Worm (Caenorhabditis elegans) whole organism, L4 larva: ENCODE measurements around the gene atg-13.
A peak's percentile ranks its signal among the peaks of the same experiment; 100 is the strongest.

Experiments
- D1046.2 ChIP-seq: fragments of 200-800 bp; sonication (Bioruptor generic); IDR thresholded peaks from 2 replicates; pipeline ENCODE4 v1.3.6; 2022; ENCODE audit warnings: missing genetic modification characterization, missing compliant biosample characterization
- F10B5.3 ChIP-seq: sonication (generic microtip); optimal IDR thresholded peaks from 2 replicates; lab custom pipeline; 2016; ENCODE audit warnings: mild to moderate bottlenecking, missing genetic modification characterization, missing compliant biosample characterization
- F26F4.8 ChIP-seq: fragments of 200-800 bp; sonication (Bioruptor generic); conservative IDR thresholded peaks from 2 replicates; pipeline ENCODE4 v1.3.6; 2022; ENCODE audit warnings: missing genetic modification characterization, missing compliant biosample characterization
- F37D6.2 ChIP-seq: sonication (generic microtip); optimal IDR thresholded peaks from 2 replicates; lab custom pipeline; 2016; ENCODE audit warnings: mild to moderate bottlenecking, missing genetic modification characterization, missing compliant biosample characterization
- F44E2.7 ChIP-seq: fragments of 200-800 bp; sonication (Bioruptor generic); IDR thresholded peaks from 2 replicates; pipeline ENCODE4 v2.1.2; 2022; ENCODE audit warnings: missing genetic modification characterization, missing compliant biosample characterization
- T26A8.4 ChIP-seq: fragments of 200-800 bp; sonication (Bioruptor generic); IDR thresholded peaks from 2 replicates; pipeline ENCODE4 v1.3.6; 2022; ENCODE audit warnings: missing genetic modification characterization, missing compliant biosample characterization
- ZK337.2 ChIP-seq: fragments of 200-800 bp; sonication (Bioruptor generic); IDR thresholded peaks from 2 replicates; pipeline ENCODE4 v1.3.6; 2022; ENCODE audit warnings: missing genetic modification reagents, missing genetic modification characterization, missing compliant biosample characterization
- aha-1 ChIP-seq: fragments of 150-350 bp; peaks from one replicate; lab custom pipeline; 2014; ENCODE audit warnings: missing biosample characterization, missing genetic modification characterization
- aly-2 ChIP-seq: sonication (generic microtip); optimal IDR thresholded peaks from 2 replicates; lab custom pipeline; 2018; ENCODE audit warnings: missing biosample characterization, missing genetic modification characterization
- ama-1 ChIP-seq: fragments of 150-350 bp; optimal IDR thresholded peaks from 2 replicates; lab custom pipeline; 2014; ENCODE audit warnings: inconsistent platforms, mixed read lengths
- ceh-20 ChIP-seq: fragments of 200-800 bp; sonication (Bioruptor generic); IDR thresholded peaks from 2 replicates; pipeline ENCODE4 v1.3.6; 2022; ENCODE audit warnings: missing genetic modification reagents, missing genetic modification characterization, missing compliant biosample characterization
- ceh-28 ChIP-seq: fragments of 150-350 bp; optimal IDR thresholded peaks from 2 replicates; lab custom pipeline; 2014; ENCODE audit warnings: missing biosample characterization, missing genetic modification reagents, missing genetic modification characterization
- ceh-32 ChIP-seq: sonication (generic microtip); optimal IDR thresholded peaks from 2 replicates; lab custom pipeline; 2016; ENCODE audit warnings: mild to moderate bottlenecking, missing genetic modification characterization, missing compliant biosample characterization; ENCODE audit not compliant: poor library complexity
- ceh-44 ChIP-seq: fragments of 200-800 bp; sonication (Bioruptor generic); IDR thresholded peaks from 2 replicates; pipeline ENCODE4 v1.3.6; 2022; ENCODE audit warnings: missing genetic modification reagents, missing genetic modification characterization, missing compliant biosample characterization
- ceh-82 ChIP-seq: sonication (generic microtip); optimal IDR thresholded peaks from 2 replicates; lab custom pipeline; 2017; ENCODE audit warnings: missing biosample characterization, missing genetic modification characterization
- ces-1 ChIP-seq: fragments of 150-350 bp; sonication (generic microtip); optimal IDR thresholded peaks from 4 replicates; lab custom pipeline; 2014; ENCODE audit warnings: missing biosample characterization, missing genetic modification reagents, missing genetic modification characterization
- daf-19 ChIP-seq: fragments of 200-800 bp; sonication (Bioruptor generic); conservative IDR thresholded peaks from 2 replicates; pipeline ENCODE4 v1.3.6; 2022; ENCODE audit warnings: missing genetic modification characterization, missing compliant biosample characterization
- daf-8 ChIP-seq: fragments of 200-800 bp; sonication (Bioruptor generic); IDR thresholded peaks from 2 replicates; pipeline ENCODE4 v1.3.6; 2022; ENCODE audit warnings: missing genetic modification characterization, missing compliant biosample characterization
- dmd-6 ChIP-seq: fragments of 200-800 bp; sonication (Bioruptor generic); IDR thresholded peaks from 2 replicates; pipeline ENCODE4 v1.3.6; 2022; ENCODE audit warnings: missing genetic modification reagents, missing genetic modification characterization, missing compliant biosample characterization
- dmd-9 ChIP-seq: fragments of 200-800 bp; sonication (Bioruptor generic); IDR thresholded peaks from 2 replicates; pipeline ENCODE4 v1.3.6; 2022; ENCODE audit warnings: missing genetic modification reagents, missing genetic modification characterization, missing compliant biosample characterization
- dpl-1 ChIP-seq: fragments of 150-350 bp; optimal IDR thresholded peaks from 2 replicates; lab custom pipeline; 2014; ENCODE audit warnings: missing biosample characterization, missing genetic modification reagents, missing genetic modification characterization
- dve-1 ChIP-seq: sonication (generic microtip); optimal IDR thresholded peaks from 2 replicates; lab custom pipeline; 2017; ENCODE audit warnings: antibody characterized with exemption, mild to moderate bottlenecking, missing genetic modification characterization, missing compliant biosample characterization; ENCODE audit not compliant: insufficient read depth
- hif-1 ChIP-seq, 2 experiments: sonication (generic microtip); optimal IDR thresholded peaks; 2 replicates each; lab custom pipeline; 2016 to 2017; ENCODE audit warnings: missing compliant biosample characterization in 2 of 2, missing genetic modification characterization in 2 of 2, missing genetic modification reagents in 2 of 2, missing genotype in 2 of 2, mild to moderate bottlenecking in 1 of 2
- hlh-30 ChIP-seq: sonication (generic microtip); optimal IDR thresholded peaks from 2 replicates; lab custom pipeline; 2017; ENCODE audit warnings: antibody characterized with exemption, mild to moderate bottlenecking, missing genetic modification characterization, missing compliant biosample characterization; ENCODE audit not compliant: insufficient read depth
- hmg-1.1 ChIP-seq: fragments of 200-800 bp; sonication (Bioruptor generic); IDR thresholded peaks from 2 replicates; pipeline ENCODE4 v1.3.6; 2022; ENCODE audit warnings: missing genetic modification reagents, missing genetic modification characterization, missing compliant biosample characterization
- lin-1 ChIP-seq: fragments of 200-800 bp; sonication (Bioruptor generic); IDR thresholded peaks from 2 replicates; pipeline ENCODE4 v1.3.6; 2022; ENCODE audit warnings: missing genetic modification reagents, missing genetic modification characterization, missing compliant biosample characterization
- lin-13 ChIP-seq: fragments of 150-350 bp; optimal IDR thresholded peaks from 2 replicates; lab custom pipeline; 2014; ENCODE audit warnings: missing biosample characterization, missing genetic modification reagents, missing genetic modification characterization
- lin-15B ChIP-seq: fragments of 150-350 bp; sonication (generic microtip); optimal IDR thresholded peaks from 3 replicates; lab custom pipeline; 2014; ENCODE audit warnings: missing biosample characterization, missing genetic modification characterization
- lin-39 ChIP-seq: fragments of 150-350 bp; optimal IDR thresholded peaks from 2 replicates; lab custom pipeline; 2014; ENCODE audit warnings: missing biosample characterization, missing genetic modification reagents, missing genetic modification characterization
- lsy-2 ChIP-seq, 2 experiments: fragments of 150-350 bp in 1 of 2; sonication (generic microtip) in 1 of 2; optimal IDR thresholded peaks; 2 replicates each; lab custom pipeline; 2014 to 2017; ENCODE audit warnings: missing biosample characterization in 2 of 2, missing genetic modification characterization in 2 of 2
- madf-9 ChIP-seq: fragments of 200-800 bp; sonication (Bioruptor generic); conservative IDR thresholded peaks from 2 replicates; pipeline ENCODE4 v1.3.6; 2022; ENCODE audit warnings: missing genetic modification reagents, missing genetic modification characterization, missing compliant biosample characterization
- mdt-29 ChIP-seq: fragments of 200-800 bp; sonication (Bioruptor generic); IDR thresholded peaks from 2 replicates; pipeline ENCODE4 v1.3.6; 2022; ENCODE audit warnings: missing genetic modification reagents, missing genetic modification characterization, missing compliant biosample characterization
- mep-1 ChIP-seq: fragments of 150-350 bp; sonication (generic microtip); optimal IDR thresholded peaks from 3 replicates; lab custom pipeline; 2014; ENCODE audit warnings: missing biosample characterization, missing genetic modification characterization
- nhr-11 ChIP-seq: fragments of 150-350 bp; optimal IDR thresholded peaks from 2 replicates; lab custom pipeline; 2014; ENCODE audit warnings: missing biosample characterization, missing genetic modification characterization
- nhr-111 ChIP-seq: fragments of 200-800 bp; sonication (Bioruptor generic); optimal IDR thresholded peaks from 2 replicates; lab custom pipeline; 2018; ENCODE audit warnings: mild to moderate bottlenecking, missing genetic modification characterization, missing compliant biosample characterization
- nhr-25 ChIP-seq: sonication (generic microtip); optimal IDR thresholded peaks from 2 replicates; lab custom pipeline; 2017; ENCODE audit warnings: missing genetic modification characterization, mild to moderate bottlenecking, missing compliant biosample characterization, antibody characterized with exemption, moderate library complexity, borderline replicate concordance; ENCODE audit not compliant: insufficient read depth
- nhr-28 ChIP-seq: fragments of 150-350 bp; optimal IDR thresholded peaks from 2 replicates; lab custom pipeline; 2014; ENCODE audit warnings: missing biosample characterization, missing genetic modification characterization
- nhr-41 ChIP-seq: fragments of 200-800 bp; sonication (Bioruptor generic); IDR thresholded peaks from 2 replicates; pipeline ENCODE4 v1.3.6; 2022; ENCODE audit warnings: missing genetic modification reagents, missing genetic modification characterization, missing compliant biosample characterization
- nhr-6 ChIP-seq: fragments of 150-350 bp; optimal IDR thresholded peaks from 2 replicates; lab custom pipeline; 2014; ENCODE audit warnings: missing biosample characterization, missing genetic modification characterization
- pha-4 ChIP-seq, 2 experiments: fragments of 150-350 bp in 1 of 2; fragments of 200-800 bp in 1 of 2; sonication (Bioruptor generic) in 1 of 2; IDR thresholded peaks in 1 of 2; optimal IDR thresholded peaks in 1 of 2; 2 replicates each; pipeline versions ENCODE4 v1.3.6 to Lab custom; 2014 to 2022; ENCODE audit warnings: missing genetic modification characterization in 2 of 2, missing genetic modification reagents in 2 of 2, missing biosample characterization in 1 of 2, missing compliant biosample characterization in 1 of 2
- php-3 ChIP-seq: fragments of 200-800 bp; sonication (Bioruptor generic); IDR thresholded peaks from 2 replicates; pipeline ENCODE4 v1.3.6; 2022; ENCODE audit warnings: missing genetic modification reagents, missing genetic modification characterization, missing compliant biosample characterization
- pqm-1 ChIP-seq: sonication (generic microtip); optimal IDR thresholded peaks from 2 replicates; lab custom pipeline; 2017; ENCODE audit warnings: missing biosample characterization, missing genetic modification characterization
- snpc-1.2 ChIP-seq: fragments of 200-800 bp; sonication (Bioruptor generic); IDR thresholded peaks from 2 replicates; pipeline ENCODE4 v1.3.6; 2022; ENCODE audit warnings: missing genetic modification reagents, missing genetic modification characterization, missing compliant biosample characterization
- spr-3 ChIP-seq: fragments of 200-800 bp; sonication (Bioruptor generic); optimal IDR thresholded peaks from 2 replicates; lab custom pipeline; 2018; ENCODE audit warnings: mild to moderate bottlenecking, missing genetic modification characterization, missing compliant biosample characterization
- tag-97 ChIP-seq: fragments of 200-800 bp; sonication (Bioruptor generic); IDR thresholded peaks from 2 replicates; pipeline ENCODE4 v1.3.6; 2022; ENCODE audit warnings: missing genetic modification characterization, missing compliant biosample characterization
- unc-130 ChIP-seq: sonication (generic microtip); optimal IDR thresholded peaks from 2 replicates; lab custom pipeline; 2016; ENCODE audit warnings: missing genetic modification reagents, missing genetic modification characterization, missing compliant biosample characterization
- unc-39 ChIP-seq: sonication (generic microtip); optimal IDR thresholded peaks from 2 replicates; lab custom pipeline; 2017; ENCODE audit warnings: missing biosample characterization, missing genetic modification characterization
- zfp-3 ChIP-seq: fragments of 200-800 bp; sonication (Bioruptor generic); conservative IDR thresholded peaks from 2 replicates; pipeline ENCODE4 v1.3.6; 2022; ENCODE audit warnings: missing genetic modification reagents, missing genetic modification characterization, missing compliant biosample characterization
- zip-2 ChIP-seq: fragments of 150-350 bp; optimal IDR thresholded peaks from 2 replicates; lab custom pipeline; 2014; ENCODE audit warnings: missing biosample characterization, missing genetic modification characterization
- ztf-11 ChIP-seq: fragments of 150-350 bp; optimal IDR thresholded peaks from 2 replicates; lab custom pipeline; 2014; ENCODE audit warnings: missing biosample characterization, missing genetic modification characterization
- ztf-7 ChIP-seq: fragments of 150-350 bp; optimal IDR thresholded peaks from 2 replicates; lab custom pipeline; 2014; ENCODE audit warnings: missing biosample characterization, missing genetic modification characterization

The atg-13 gene

ce11 chrIII:8144574-8145065 lies 13.4 kb downstream of the atg-13 start, which contains the start of the genes C14B9.8 and mrpl-18:
Gene C14B9.8 (minus strand): TSS chrIII:8144629.
Gene mrpl-18 (plus strand): TSS chrIII:8145015.
- no peak for TF ChIP-seq ama-1 (lab: Kevin White, UChicago)
- no peak for TF ChIP-seq daf-8 (GFP tag; lab: Robert Waterston, UW)
- no peak for TF ChIP-seq lin-15B (tag; lab: Kevin White, UChicago)
- TF ChIP-seq ceh-28 (tag; lab: Kevin White, UChicago): no peak
- peak; percentile 80 for TF ChIP-seq ZK337.2 (GFP tag; lab: Robert Waterston, UW)
- TF ChIP-seq mep-1 (tag; lab: Kevin White, UChicago): peak; percentile 43
- no peak for TF ChIP-seq pqm-1
- no peak for TF ChIP-seq php-3 (GFP tag; lab: Robert Waterston, UW)
- no peak for TF ChIP-seq aha-1
- no peak for TF ChIP-seq nhr-28 (tag; lab: Kevin White, UChicago)
- TF ChIP-seq zfp-3 (GFP tag; lab: Robert Waterston, UW): 0 out of 2 replicates have a peak, but pooled peaks have one; percentile 54
- TF ChIP-seq madf-9 (GFP tag; lab: Robert Waterston, UW): 0 out of 2 replicates have a peak, but pooled peaks have one; percentile 41
- no peak for TF ChIP-seq lin-1 (GFP tag; lab: Robert Waterston, UW)
- no peak for TF ChIP-seq daf-19 (GFP tag; lab: Robert Waterston, UW)
- no peak for TF ChIP-seq F44E2.7 (GFP tag; lab: Robert Waterston, UW)
- no peak for TF ChIP-seq ceh-44
- TF ChIP-seq F26F4.8 (GFP tag; lab: Robert Waterston, UW): no peak
- no peak for TF ChIP-seq nhr-41 (GFP tag; lab: Robert Waterston, UW)
- TF ChIP-seq ceh-20: no peak
- TF ChIP-seq lin-13 (GFP tag; lab: Kevin White, UChicago): no peak
- no peak for TF ChIP-seq ztf-11 (tag; lab: Kevin White, UChicago)
- no peak for TF ChIP-seq ztf-7 (tag; lab: Kevin White, UChicago)
- TF ChIP-seq pha-4 (GFP tag; IDR thresholded peaks at IDR 0.05; lab: Robert Waterston, UW): no peak
- TF ChIP-seq pha-4 (tag; optimal IDR thresholded peaks at IDR 0.05; lab: Kevin White, UChicago): no peak
- no peak for TF ChIP-seq ceh-32 (tag; lab: Kevin White, UChicago)
- peak; percentile 76 for TF ChIP-seq hlh-30 (tag; lab: Kevin White, UChicago)
- TF ChIP-seq F10B5.3 (tag; lab: Kevin White, UChicago): no peak
- TF ChIP-seq D1046.2 (GFP tag; lab: Robert Waterston, UW): no peak
- TF ChIP-seq nhr-111 (GFP tag; lab: Kevin White, UChicago): no peak
- TF ChIP-seq nhr-25 (tag; lab: Kevin White, UChicago): no peak
- peak in 1 of 2 experiments; percentile 88 for TF ChIP-seq hif-1 (tag; optimal IDR thresholded peaks at IDR 0.05; lab: Kevin White, UChicago)
- TF ChIP-seq ceh-82: no peak
- 0 out of 2 replicates have a peak, but pooled peaks have one; percentile 30 for TF ChIP-seq T26A8.4
- TF ChIP-seq hmg-1.1 (GFP tag; lab: Robert Waterston, UW): peak; percentile 40; the same call in 1 of the 2 replicates
- peak; percentile 55 for TF ChIP-seq nhr-6 (tag; lab: Kevin White, UChicago)
- peak; percentile 53 for TF ChIP-seq dve-1
- TF ChIP-seq spr-3 (GFP tag; lab: Kevin White, UChicago): no peak
- TF ChIP-seq aly-2: no peak
- TF ChIP-seq F37D6.2: peak; percentile 4
- no peak for TF ChIP-seq mdt-29 (GFP tag; lab: Robert Waterston, UW)
- TF ChIP-seq ces-1: no peak
- peak; percentile 40 for TF ChIP-seq dmd-6 (GFP tag; lab: Robert Waterston, UW)
- TF ChIP-seq lsy-2 (tag; optimal IDR thresholded peaks at IDR 0.05; lab: Kevin White, UChicago): peak in 1 of 2 experiments; percentile 86
- no peak for TF ChIP-seq nhr-11 (tag; lab: Kevin White, UChicago)
- no peak for TF ChIP-seq snpc-1.2 (GFP tag; lab: Robert Waterston, UW)
- TF ChIP-seq tag-97 (GFP tag; lab: Robert Waterston, UW): no peak
- TF ChIP-seq dmd-9 (GFP tag; lab: Robert Waterston, UW): peak; percentile 65; the same call in 1 of the 2 replicates
- TF ChIP-seq unc-130 (GFP tag; lab: Kevin White, UChicago): peak; percentile 79
- TF ChIP-seq lin-39 (tag; lab: Kevin White, UChicago): no peak
- TF ChIP-seq unc-39 (tag; lab: Kevin White, UChicago): no peak
- peak; percentile 48 for TF ChIP-seq dpl-1
- no peak for TF ChIP-seq zip-2
